Worm (Caenorhabditis elegans) whole organism, mixed stage, embryonic: ENCODE data around the gene atgp-2.

Experiments
- ceh-43 ChIP-seq: fragments of 200-800 bp; sonication (Bioruptor generic); optimal IDR thresholded peaks from 2 replicates; lab custom pipeline; 2018; ENCODE audit warnings: mild to moderate bottlenecking, missing genetic modification characterization, moderate library complexity, missing compliant biosample characterization
- lin-32 ChIP-seq: fragments of 200-800 bp; sonication (Bioruptor generic); optimal IDR thresholded peaks from 2 replicates; lab custom pipeline; 2018; ENCODE audit warnings: mild to moderate bottlenecking, missing genetic modification characterization, missing compliant biosample characterization
- unc-62 ChIP-seq: fragments of 150-350 bp; optimal IDR thresholded peaks from 2 replicates; lab custom pipeline; 2014; ENCODE audit warnings: missing biosample characterization, missing genetic modification reagents, missing genetic modification characterization

- TF ChIP-seq lin-32 (GFP tag; lab: Kevin White, UChicago) (peak; percentile 70), ceh-43 (GFP tag; lab: Kevin White, UChicago) (peak; percentile 48), unc-62 (GFP tag; lab: Kevin White, UChicago) (no peak)
These were observed 8.7 kb downstream of the atgp-2 start for ce11 chrII:14635179-14635578.
